Worm (Caenorhabditis elegans) whole organism, L2 larva: ENCODE measurements around the gene F55G7.4.

Experiments
- C34F6.9 ChIP-seq: fragments of 150-350 bp; optimal IDR thresholded peaks from 2 replicates; lab custom pipeline; 2014; ENCODE audit warnings: missing biosample characterization, missing genetic modification characterization
- ZK546.5 ChIP-seq: sonication (generic microtip); optimal IDR thresholded peaks from 2 replicates; lab custom pipeline; 2017; ENCODE audit warnings: missing biosample characterization, missing genetic modification characterization
- blmp-1 ChIP-seq: sonication (generic microtip); optimal IDR thresholded peaks from 2 replicates; lab custom pipeline; 2017; ENCODE audit warnings: missing genetic modification characterization, mild to moderate bottlenecking, missing compliant biosample characterization, antibody characterized with exemption, moderate library complexity; ENCODE audit not compliant: insufficient read depth
- sem-4 ChIP-seq: fragments of 150-350 bp; optimal IDR thresholded peaks from 2 replicates; lab custom pipeline; 2014; ENCODE audit warnings: missing biosample characterization, missing genetic modification reagents, missing genetic modification characterization

DNA sequence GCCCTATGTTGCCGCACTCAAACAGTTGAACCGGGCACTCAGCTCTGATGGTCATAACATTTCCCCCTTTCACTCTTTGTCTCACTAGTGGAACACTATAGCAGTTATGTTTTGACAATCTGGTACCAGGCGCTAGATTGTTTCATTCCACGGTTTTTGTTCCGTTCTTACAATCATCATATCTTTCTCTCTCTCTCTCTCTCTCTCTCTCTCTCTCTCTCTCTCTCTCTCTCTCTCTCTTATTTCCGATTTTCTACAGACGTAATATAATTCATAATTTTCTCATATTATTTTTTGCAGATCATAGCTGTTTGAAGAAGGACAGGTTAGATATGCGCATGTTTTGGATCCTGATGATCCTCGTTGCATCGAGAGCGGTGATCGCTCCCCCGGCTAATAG, 13.9 kb upstream of the F55G7.4 start, which contains the start of gene Y62H9A.12:
- no peak for TF ChIP-seq C34F6.9 (tag; lab: Kevin White, UChicago)
- TF ChIP-seq ZK546.5 (tag; lab: Kevin White, UChicago), result no peak
- TF ChIP-seq blmp-1 (tag; lab: Kevin White, UChicago), result no peak
- TF ChIP-seq sem-4 (tag; lab: Kevin White, UChicago), result no peak
